Fruit fly (Drosophila melanogaster) whole organism, embryonic: ENCODE results near the gene Jon65Aiii.

ENCODE experiments used
- BEAF-32 ChIP-seq: fragments of 200-800 bp; sonication (Bioruptor generic); optimal IDR thresholded peaks from 3 replicates; lab custom pipeline; 2017; ENCODE audit warnings: missing biosample characterization, missing genetic modification characterization, mild to moderate bottlenecking, moderate library complexity, missing genetic modification reagents
- CG10267 ChIP-seq: fragments of 200-800 bp; sonication (Bioruptor generic); optimal IDR thresholded peaks from 2 replicates; lab custom pipeline; 2018; ENCODE audit warnings: missing biosample characterization, mild to moderate bottlenecking, missing genetic modification characterization, moderate library complexity
- CG10366 ChIP-seq: fragments of 200-800 bp; sonication (Bioruptor generic); IDR thresholded peaks from 2 replicates; pipeline ENCODE4 v1.3.6; 2022; ENCODE audit warnings: missing biosample characterization, missing genetic modification characterization
- CG11085 ChIP-seq: fragments of 200-800 bp; sonication (Bioruptor generic); IDR thresholded peaks from 2 replicates; pipeline ENCODE4 v1.3.6; 2022; ENCODE audit warnings: missing biosample characterization, missing genetic modification characterization
- CG11723 ChIP-seq: fragments of 200-800 bp; sonication (Bioruptor generic); optimal IDR thresholded peaks from 2 replicates; lab custom pipeline; 2017; ENCODE audit warnings: missing biosample characterization, mild to moderate bottlenecking, missing genetic modification characterization
- CG12236 ChIP-seq: fragments of 200-800 bp; sonication (Bioruptor generic); optimal IDR thresholded peaks from 2 replicates; lab custom pipeline; 2016; ENCODE audit warnings: missing biosample characterization, missing genetic modification characterization
- CG1233 ChIP-seq: fragments of 200-800 bp; sonication (Bioruptor generic); optimal IDR thresholded peaks from 4 replicates; lab custom pipeline; 2018; ENCODE audit warnings: missing biosample characterization, mild to moderate bottlenecking, missing genetic modification characterization
- CG12942 ChIP-seq: fragments of 200-800 bp; sonication (Bioruptor generic); optimal IDR thresholded peaks from 3 replicates; lab custom pipeline; 2016; ENCODE audit warnings: missing biosample characterization, missing genetic modification characterization
- CG15479 ChIP-seq: fragments of 200-800 bp; sonication (Bioruptor generic); optimal IDR thresholded peaks from 3 replicates; lab custom pipeline; 2019; ENCODE audit warnings: missing biosample characterization, mild to moderate bottlenecking, missing genetic modification characterization, moderate library complexity
- CG15696 ChIP-seq: fragments of 200-800 bp; sonication (Bioruptor generic); optimal IDR thresholded peaks from 2 replicates; lab custom pipeline; 2019; ENCODE audit warnings: missing biosample characterization, mild to moderate bottlenecking, missing genetic modification characterization, moderate library complexity
- CG1602 ChIP-seq: fragments of 200-800 bp; sonication (Bioruptor generic); optimal IDR thresholded peaks from 3 replicates; lab custom pipeline; 2016; ENCODE audit warnings: missing biosample characterization, missing genetic modification characterization
- CG16815 ChIP-seq: fragments of 200-800 bp; sonication (Bioruptor generic); optimal IDR thresholded peaks from 3 replicates; lab custom pipeline; 2017; ENCODE audit warnings: missing biosample characterization, mild to moderate bottlenecking, missing genetic modification characterization
- CG17568 ChIP-seq: fragments of 200-800 bp; sonication (Bioruptor generic); optimal IDR thresholded peaks from 2 replicates; lab custom pipeline; 2018; ENCODE audit warnings: missing biosample characterization, mild to moderate bottlenecking, missing genetic modification characterization, moderate library complexity
- CG17829 ChIP-seq: fragments of 200-800 bp; optimal IDR thresholded peaks from 2 replicates; lab custom pipeline; 2019; ENCODE audit warnings: missing biosample characterization, mild to moderate bottlenecking, missing genetic modification characterization, moderate library complexity
- CG31441 ChIP-seq: fragments of 200-800 bp; sonication (Bioruptor generic); IDR thresholded peaks from 2 replicates; pipeline ENCODE4 v1.3.6; 2022; ENCODE audit warnings: missing biosample characterization, missing genetic modification characterization
- CG33557 ChIP-seq: fragments of 200-800 bp; sonication (Bioruptor generic); optimal IDR thresholded peaks from 2 replicates; lab custom pipeline; 2019; ENCODE audit warnings: missing biosample characterization, mild to moderate bottlenecking, missing genetic modification characterization, moderate library complexity
- CG43689 ChIP-seq: fragments of 200-800 bp; sonication (Bioruptor generic); IDR thresholded peaks from 2 replicates; pipeline ENCODE4 v1.3.6; 2022; ENCODE audit warnings: missing biosample characterization, missing genetic modification characterization
- CG4404 ChIP-seq: fragments of 200-800 bp; sonication (Bioruptor generic); IDR thresholded peaks from 2 replicates; pipeline ENCODE4 v1.3.6; 2022; ENCODE audit warnings: missing biosample characterization, missing genetic modification characterization
- CG8089 ChIP-seq: fragments of 200-800 bp; sonication (Bioruptor generic); optimal IDR thresholded peaks from 3 replicates; lab custom pipeline; 2016; ENCODE audit warnings: missing biosample characterization, missing genetic modification characterization
- CG8924 ChIP-seq: fragments of 200-800 bp; optimal IDR thresholded peaks from 3 replicates; lab custom pipeline; 2019; ENCODE audit warnings: missing biosample characterization, mild to moderate bottlenecking, missing genetic modification characterization, moderate library complexity
- CG9876 ChIP-seq: fragments of 200-800 bp; sonication (Bioruptor generic); optimal IDR thresholded peaks from 2 replicates; lab custom pipeline; 2016; ENCODE audit warnings: missing biosample characterization, missing genetic modification characterization
- Camta ChIP-seq: fragments of 200-800 bp; sonication (Bioruptor generic); optimal IDR thresholded peaks from 2 replicates; lab custom pipeline; 2016; ENCODE audit warnings: missing biosample characterization, missing genetic modification characterization
- Chrac-16 ChIP-seq: fragments of 200-800 bp; sonication (Bioruptor generic); optimal IDR thresholded peaks from 3 replicates; lab custom pipeline; 2016; ENCODE audit warnings: missing biosample characterization, missing genetic modification characterization
- Elba2 ChIP-seq: fragments of 200-800 bp; sonication (Bioruptor generic); optimal IDR thresholded peaks from 3 replicates; lab custom pipeline; 2016; ENCODE audit warnings: missing biosample characterization, missing genetic modification characterization
- Ets97D ChIP-seq: fragments of 200-800 bp; sonication (Bioruptor generic); optimal IDR thresholded peaks from 3 replicates; lab custom pipeline; 2016; ENCODE audit warnings: missing biosample characterization, missing genetic modification characterization
- H2.0 ChIP-seq: fragments of 200-800 bp; sonication (Bioruptor generic); IDR thresholded peaks from 2 replicates; pipeline ENCODE4 v1.3.6; 2022; ENCODE audit warnings: missing biosample characterization, missing genetic modification characterization
- HLH54F ChIP-seq: fragments of 200-800 bp; sonication (Bioruptor generic); optimal IDR thresholded peaks from 3 replicates; lab custom pipeline; 2016; ENCODE audit warnings: missing biosample characterization, missing genetic modification characterization
- Hsf ChIP-seq: fragments of 200-800 bp; sonication (Bioruptor generic); optimal IDR thresholded peaks from 3 replicates; lab custom pipeline; 2016; ENCODE audit warnings: missing biosample characterization, missing genetic modification characterization
- Mes4 ChIP-seq: fragments of 200-800 bp; sonication (Bioruptor generic); optimal IDR thresholded peaks from 2 replicates; lab custom pipeline; 2016; ENCODE audit warnings: missing biosample characterization, missing genetic modification characterization
- NFAT ChIP-seq: fragments of 200-800 bp; sonication (Bioruptor generic); IDR thresholded peaks from 2 replicates; pipeline ENCODE4 v1.3.6; 2022; ENCODE audit warnings: missing biosample characterization, missing genetic modification characterization
- Optix ChIP-seq: fragments of 200-800 bp; sonication (Bioruptor generic); IDR thresholded peaks from 3 replicates; pipeline ENCODE4 v1.3.6; 2022; ENCODE audit warnings: missing biosample characterization, missing genetic modification characterization
- Rx ChIP-seq: fragments of 200-800 bp; sonication (Bioruptor generic); IDR thresholded peaks from 2 replicates; pipeline ENCODE4 v1.3.6; 2022; ENCODE audit warnings: missing biosample characterization, missing genetic modification characterization
- ab ChIP-seq: fragments of 200-800 bp; sonication (Bioruptor generic); optimal IDR thresholded peaks from 2 replicates; lab custom pipeline; 2016; ENCODE audit warnings: missing biosample characterization, missing genetic modification characterization
- ara ChIP-seq: fragments of 200-800 bp; sonication (Bioruptor generic); IDR thresholded peaks from 2 replicates; pipeline ENCODE4 v1.3.6; 2022; ENCODE audit warnings: missing biosample characterization, missing genetic modification characterization
- az2 ChIP-seq: fragments of 200-800 bp; sonication (Bioruptor generic); optimal IDR thresholded peaks from 3 replicates; lab custom pipeline; 2016; ENCODE audit warnings: missing biosample characterization, missing genetic modification characterization
- chif ChIP-seq, 2 experiments: fragments of 200-800 bp; sonication (Bioruptor generic); optimal IDR thresholded peaks; 3 replicates each; lab custom pipeline; 2016; ENCODE audit warnings: missing biosample characterization in 2 of 2, missing genetic modification characterization in 2 of 2
- croc ChIP-seq: fragments of 200-800 bp; sonication (Bioruptor generic); conservative IDR thresholded peaks from 3 replicates; pipeline ENCODE4 v1.3.6; 2022; ENCODE audit warnings: missing biosample characterization, missing genetic modification characterization
- crp ChIP-seq, 2 experiments: fragments of 200-800 bp; sonication (Bioruptor generic); optimal IDR thresholded peaks; 2 replicates in 1 of 2; 3 replicates in 1 of 2; lab custom pipeline; 2017; ENCODE audit warnings: missing biosample characterization in 2 of 2, missing genetic modification characterization in 2 of 2, mild to moderate bottlenecking in 1 of 2, moderate library complexity in 1 of 2
- da ChIP-seq: fragments of 200-800 bp; sonication (Bioruptor generic); optimal IDR thresholded peaks from 2 replicates; lab custom pipeline; 2016; ENCODE audit warnings: missing biosample characterization, missing genetic modification characterization
- jing ChIP-seq: fragments of 200-800 bp; sonication (Bioruptor generic); optimal IDR thresholded peaks from 2 replicates; lab custom pipeline; 2018; ENCODE audit warnings: missing biosample characterization, mild to moderate bottlenecking, missing genetic modification characterization
- knrl ChIP-seq: fragments of 200-800 bp; sonication (Bioruptor generic); IDR thresholded peaks from 3 replicates; pipeline ENCODE4 v1.3.6; 2022; ENCODE audit warnings: missing biosample characterization, missing genetic modification characterization; ENCODE audit not compliant: partially characterized antibody
- org-1 ChIP-seq: fragments of 200-800 bp; sonication (Bioruptor generic); optimal IDR thresholded peaks from 2 replicates; lab custom pipeline; 2017; ENCODE audit warnings: missing biosample characterization, missing genetic modification characterization
- otp ChIP-seq: fragments of 200-800 bp; sonication (Bioruptor generic); IDR thresholded peaks from 3 replicates; pipeline ENCODE4, ENCODE4 v1.3.6; 2022; ENCODE audit warnings: missing biosample characterization, missing genetic modification characterization
- shn ChIP-seq: fragments of 200-800 bp; sonication (Bioruptor generic); optimal IDR thresholded peaks from 3 replicates; lab custom pipeline; 2016; ENCODE audit warnings: missing biosample characterization, missing genetic modification characterization
- stwl ChIP-seq: fragments of 200-800 bp; sonication (Bioruptor generic); optimal IDR thresholded peaks from 3 replicates; lab custom pipeline; 2018; ENCODE audit warnings: missing biosample characterization, mild to moderate bottlenecking, missing genetic modification characterization, moderate library complexity
- tap ChIP-seq: fragments of 200-800 bp; optimal IDR thresholded peaks from 3 replicates; lab custom pipeline; 2019; ENCODE audit warnings: missing biosample characterization, mild to moderate bottlenecking, missing genetic modification characterization, moderate library complexity
- trh ChIP-seq: fragments of 200-800 bp; sonication (Bioruptor generic); optimal IDR thresholded peaks from 2 replicates; lab custom pipeline; 2016; ENCODE audit warnings: missing biosample characterization, missing genetic modification characterization
- ttk ChIP-seq: fragments of 200-800 bp; sonication (Bioruptor generic); IDR thresholded peaks from 2 replicates; pipeline ENCODE4 v2.1.2; 2022; ENCODE audit warnings: missing biosample characterization, missing genetic modification characterization
- unpg ChIP-seq: fragments of 200-800 bp; sonication (Bioruptor generic); optimal IDR thresholded peaks from 3 replicates; lab custom pipeline; 2018; ENCODE audit warnings: missing biosample characterization, mild to moderate bottlenecking, missing genetic modification characterization, moderate library complexity

Gene Jon65Aiii

DNA sequence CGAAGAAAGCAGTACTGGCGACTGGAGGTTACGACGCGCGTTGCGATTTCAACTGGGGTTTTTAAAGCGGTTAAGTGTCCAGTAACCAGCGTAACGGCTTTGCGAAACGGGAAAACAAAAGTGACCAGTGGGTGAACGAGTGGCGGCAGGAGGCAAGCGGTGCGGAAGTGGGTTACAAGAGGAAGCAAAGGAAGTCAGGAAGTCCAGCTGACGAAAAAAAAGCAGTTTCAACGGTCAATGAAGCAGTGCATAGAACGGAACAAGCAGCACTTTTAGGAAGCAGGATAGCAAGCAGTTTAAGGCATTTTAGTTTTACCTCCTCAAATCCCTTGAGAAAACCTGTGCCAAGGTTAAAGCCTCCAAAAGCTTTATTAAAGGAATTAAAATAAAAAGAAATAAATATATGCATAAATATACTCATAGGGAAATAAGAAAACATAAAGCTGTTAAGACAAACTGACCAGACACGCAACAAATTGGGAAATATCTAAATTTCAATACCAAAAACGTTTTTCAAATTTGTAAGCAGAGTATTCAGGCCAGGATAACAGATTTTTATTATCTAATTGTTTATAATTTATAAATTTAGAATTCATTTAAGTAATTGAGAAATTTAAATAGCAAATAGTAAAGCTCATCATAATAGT is 8.6 kb downstream of the Jon65Aiii start, which contains the start of gene CG6592 (continued):
- peak; percentile 17 for TF ChIP-seq az2
- peak; percentile 44 for TF ChIP-seq CG12236
- TF ChIP-seq trh (GFP tag; lab: Kevin White, UChicago): peak; percentile 16
- TF ChIP-seq CG43689 (GFP tag; lab: Robert Waterston, UW): no peak
- TF ChIP-seq knrl (GFP tag; lab: Robert Waterston, UW): peak; percentile 38; the same call in 1 of the 3 replicates
- peak; percentile 32 for TF ChIP-seq org-1 (GFP tag; lab: Kevin White, UChicago)
- peak; percentile 36 to 77 for TF ChIP-seq chif (GFP tag; optimal IDR thresholded peaks at IDR 0.05; lab: Kevin White, UChicago)
- peak; percentile 41 for TF ChIP-seq Camta (GFP tag; lab: Kevin White, UChicago)
- peak; percentile 47; the same call in 1 of the 2 replicates for TF ChIP-seq ara (GFP tag; lab: Robert Waterston, UW)
- TF ChIP-seq Optix: 0 out of 3 replicates have a peak, but pooled peaks have one; percentile 28
- TF ChIP-seq croc (GFP tag; lab: Robert Waterston, UW): peak; percentile 26; the same call in 1 of the 3 replicates
- TF ChIP-seq CG9876 (GFP tag; lab: Kevin White, UChicago): peak; percentile 77
- peak; percentile 67 for TF ChIP-seq CG8089 (GFP tag; lab: Kevin White, UChicago)
- peak; percentile 60 for TF ChIP-seq Mes4
- peak; percentile 32; the same call in 1 of the 2 replicates for TF ChIP-seq H2.0
- TF ChIP-seq shn (GFP tag; lab: Kevin White, UChicago): peak; percentile 32
- TF ChIP-seq tap (tag; lab: Kevin White, UChicago): no peak
- peak; percentile 37 for TF ChIP-seq Chrac-16 (GFP tag; lab: Kevin White, UChicago)
- TF ChIP-seq CG11085: 0 out of 2 replicates have a peak, but pooled peaks have one; percentile 25
- 0 out of 2 replicates have a peak, but pooled peaks have one; percentile 40 for TF ChIP-seq CG31441 (GFP tag; lab: Robert Waterston, UW)
- TF ChIP-seq Elba2: peak; percentile 65
- peak; percentile 64 for TF ChIP-seq CG1233 (GFP tag; lab: Kevin White, UChicago)
- TF ChIP-seq CG33557: peak; percentile 65
- peak; percentile 11 for TF ChIP-seq CG11723 (GFP tag; lab: Kevin White, UChicago)
- TF ChIP-seq ttk (GFP tag; lab: Robert Waterston, UW): no peak
- peak; percentile 91 for TF ChIP-seq stwl (tag; lab: Kevin White, UChicago)
- TF ChIP-seq CG17568 (GFP tag; lab: Kevin White, UChicago): peak; percentile 24
- TF ChIP-seq CG15479 (GFP tag; lab: Kevin White, UChicago): peak; percentile 25
- TF ChIP-seq NFAT (GFP tag; lab: Robert Waterston, UW): 0 out of 2 replicates have a peak, but pooled peaks have one; percentile 5
- TF ChIP-seq HLH54F (GFP tag; lab: Kevin White, UChicago): no peak
- no peak for TF ChIP-seq da (GFP tag; lab: Kevin White, UChicago)
- TF ChIP-seq Hsf (GFP tag; lab: Kevin White, UChicago): peak; percentile 67
- TF ChIP-seq CG1602 (GFP tag; lab: Kevin White, UChicago): peak; percentile 48
- TF ChIP-seq Rx (GFP tag; lab: Robert Waterston, UW): peak; percentile 36; the same call in 1 of the 2 replicates
- peak; percentile 4 for TF ChIP-seq CG8924 (tag; lab: Kevin White, UChicago)
- peak; percentile 65; the same call in 1 of the 3 replicates for TF ChIP-seq otp (GFP tag; lab: Robert Waterston, UW)
- no peak for TF ChIP-seq CG10267 (tag; lab: Kevin White, UChicago)
- peak; percentile 11 for TF ChIP-seq BEAF-32 (GFP tag; lab: Kevin White, UChicago)
- TF ChIP-seq jing (GFP tag; lab: Kevin White, UChicago): peak; percentile 5
- TF ChIP-seq CG16815 (GFP tag; lab: Kevin White, UChicago): peak; percentile 79
- peak; percentile 18 for TF ChIP-seq unpg (GFP tag; lab: Kevin White, UChicago)
- peak; percentile 57 for TF ChIP-seq CG15696
- peak; percentile 98 for TF ChIP-seq Ets97D (GFP tag; lab: Kevin White, UChicago)
- TF ChIP-seq CG4404 (GFP tag; lab: Robert Waterston, UW): peak; percentile 49
- peak; percentile 15 for TF ChIP-seq CG17829 (tag; lab: Kevin White, UChicago)
- TF ChIP-seq CG10366 (GFP tag; lab: Robert Waterston, UW): peak; percentile 36; the same call in 1 of the 2 replicates
- TF ChIP-seq CG12942: peak; percentile 14
- no peak for TF ChIP-seq ab (GFP tag; lab: Kevin White, UChicago)
- peak in 1 of 2 experiments; percentile 57 for TF ChIP-seq crp (GFP tag; optimal IDR thresholded peaks at IDR 0.05; lab: Kevin White, UChicago)
